Fruit fly (Drosophila melanogaster): ENCODE measurements around the gene pad.

DNA sequence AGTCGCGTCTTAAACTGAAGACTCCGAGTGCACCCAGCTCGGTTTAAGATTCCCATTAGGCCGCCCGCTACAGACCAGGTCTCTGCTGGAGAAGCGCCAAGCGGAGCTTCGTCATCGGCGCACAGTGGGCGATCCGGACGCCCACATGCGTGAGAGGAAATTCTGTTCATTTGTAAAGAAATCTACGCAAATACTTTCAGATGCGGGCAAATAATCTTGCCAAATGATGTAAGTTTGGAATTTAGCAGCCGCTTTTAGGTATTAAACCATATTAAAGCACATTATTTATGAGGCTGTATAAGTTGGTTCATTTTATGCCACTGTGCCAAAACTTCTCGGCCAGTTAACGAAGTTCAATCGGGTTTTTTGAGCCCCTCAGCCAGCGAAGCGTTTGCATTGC is 26.2 kb downstream of the pad start, which contains the start of gene js:
- TF ChIP-seq fru (GFP tag; optimal IDR thresholded peaks at IDR 0.05) (no peak), Hr83 (GFP tag; optimal IDR thresholded peaks at IDR 0.05; ENCODE audit: poor library complexity, severe bottlenecking) (no peak), usp (GFP tag; optimal IDR thresholded peaks at IDR 0.05) (no peak)

Data from whole organism, wandering third instar larva.